Fruit fly (Drosophila melanogaster) whole organism, embryonic: ENCODE results near the gene nwk.

Experiments
- Antp ChIP-seq: fragments of 200-800 bp; sonication (Bioruptor generic); optimal IDR thresholded peaks from 3 replicates; lab custom pipeline; 2016; ENCODE audit warnings: missing biosample characterization, missing genetic modification characterization
- CG10147 ChIP-seq: fragments of 200-800 bp; sonication (Bioruptor generic); optimal IDR thresholded peaks from 2 replicates; lab custom pipeline; 2019; ENCODE audit warnings: missing biosample characterization, mild to moderate bottlenecking, missing genetic modification characterization, moderate library complexity
- CG11093 ChIP-seq: fragments of 200-800 bp; sonication (Bioruptor generic); IDR thresholded peaks from 3 replicates; pipeline ENCODE4 v1.3.6; 2022; ENCODE audit warnings: missing biosample characterization, missing genetic modification characterization
- CG11504 ChIP-seq: fragments of 200-800 bp; sonication (Bioruptor generic); optimal IDR thresholded peaks from 3 replicates; lab custom pipeline; 2019; ENCODE audit warnings: missing biosample characterization, mild to moderate bottlenecking, missing genetic modification characterization, moderate library complexity
- CG12236 ChIP-seq: fragments of 200-800 bp; sonication (Bioruptor generic); optimal IDR thresholded peaks from 2 replicates; lab custom pipeline; 2016; ENCODE audit warnings: missing biosample characterization, missing genetic modification characterization
- CG12299 ChIP-seq: fragments of 200-800 bp; sonication (Bioruptor generic); optimal IDR thresholded peaks from 2 replicates; lab custom pipeline; 2018; ENCODE audit warnings: missing biosample characterization, mild to moderate bottlenecking, missing genetic modification characterization
- CG12942 ChIP-seq: fragments of 200-800 bp; sonication (Bioruptor generic); optimal IDR thresholded peaks from 3 replicates; lab custom pipeline; 2016; ENCODE audit warnings: missing biosample characterization, missing genetic modification characterization
- CG13624 ChIP-seq: fragments of 200-800 bp; sonication (Bioruptor generic); optimal IDR thresholded peaks from 2 replicates; lab custom pipeline; 2016; ENCODE audit warnings: missing biosample characterization, missing genetic modification characterization
- CG13894 ChIP-seq: fragments of 200-800 bp; sonication (Bioruptor generic); optimal IDR thresholded peaks from 3 replicates; lab custom pipeline; 2018; ENCODE audit warnings: missing biosample characterization, mild to moderate bottlenecking, missing genetic modification characterization, moderate library complexity
- CG14965 ChIP-seq: fragments of 200-800 bp; sonication (Bioruptor generic); optimal IDR thresholded peaks from 2 replicates; lab custom pipeline; 2016; ENCODE audit warnings: missing biosample characterization, missing genetic modification characterization, borderline replicate concordance
- CG15696 ChIP-seq: fragments of 200-800 bp; sonication (Bioruptor generic); optimal IDR thresholded peaks from 2 replicates; lab custom pipeline; 2019; ENCODE audit warnings: missing biosample characterization, mild to moderate bottlenecking, missing genetic modification characterization, moderate library complexity
- CG17328 ChIP-seq: fragments of 200-800 bp; sonication (Bioruptor generic); IDR thresholded peaks from 2 replicates; pipeline ENCODE4 v1.3.6; 2022; ENCODE audit warnings: missing biosample characterization, missing genetic modification characterization
- CG17361 ChIP-seq: fragments of 200-800 bp; sonication (Bioruptor generic); IDR thresholded peaks from 3 replicates; pipeline ENCODE4 v1.3.6; 2022; ENCODE audit warnings: missing biosample characterization, missing genetic modification characterization
- CG17829 ChIP-seq: fragments of 200-800 bp; optimal IDR thresholded peaks from 2 replicates; lab custom pipeline; 2019; ENCODE audit warnings: missing biosample characterization, mild to moderate bottlenecking, missing genetic modification characterization, moderate library complexity
- CG1832 ChIP-seq: fragments of 200-800 bp; sonication (Bioruptor generic); optimal IDR thresholded peaks from 2 replicates; lab custom pipeline; 2017; ENCODE audit warnings: missing biosample characterization, mild to moderate bottlenecking, missing genetic modification characterization, inconsistent platforms
- CG18476 ChIP-seq: fragments of 200-800 bp; sonication (Bioruptor generic); optimal IDR thresholded peaks from 2 replicates; lab custom pipeline; 2016; ENCODE audit warnings: missing biosample characterization, mild to moderate bottlenecking, missing genetic modification characterization
- CG18599 ChIP-seq: fragments of 200-800 bp; sonication (Bioruptor generic); optimal IDR thresholded peaks from 3 replicates; lab custom pipeline; 2017; ENCODE audit warnings: missing biosample characterization, missing genetic modification characterization, mild to moderate bottlenecking, moderate library complexity, missing genetic modification reagents
- CG2120 ChIP-seq: fragments of 200-800 bp; sonication (Bioruptor generic); optimal IDR thresholded peaks from 3 replicates; lab custom pipeline; 2016; ENCODE audit warnings: missing biosample characterization, missing genetic modification characterization
- CG31388 ChIP-seq: fragments of 200-800 bp; sonication (Bioruptor generic); optimal IDR thresholded peaks from 2 replicates; lab custom pipeline; 2016; ENCODE audit warnings: missing biosample characterization, missing genetic modification characterization
- CG32532 ChIP-seq: fragments of 200-800 bp; sonication (Bioruptor generic); IDR thresholded peaks from 2 replicates; pipeline ENCODE4 v1.3.6; 2022; ENCODE audit warnings: missing biosample characterization, missing genetic modification characterization
- CG3281 ChIP-seq: fragments of 200-800 bp; sonication (Bioruptor generic); optimal IDR thresholded peaks from 3 replicates; lab custom pipeline; 2017; ENCODE audit warnings: missing biosample characterization, mild to moderate bottlenecking, missing genetic modification characterization
- CG4617 ChIP-seq: fragments of 200-800 bp; sonication (Bioruptor generic); optimal IDR thresholded peaks from 3 replicates; lab custom pipeline; 2016; ENCODE audit warnings: missing biosample characterization, missing genetic modification characterization, borderline replicate concordance
- CG4707 ChIP-seq: fragments of 200-800 bp; sonication (Bioruptor generic); optimal IDR thresholded peaks from 2 replicates; lab custom pipeline; 2018; ENCODE audit warnings: missing biosample characterization, mild to moderate bottlenecking, missing genetic modification characterization, moderate library complexity
- CG6765 ChIP-seq: fragments of 200-800 bp; sonication (Bioruptor generic); optimal IDR thresholded peaks from 3 replicates; lab custom pipeline; 2017; ENCODE audit warnings: missing biosample characterization, mild to moderate bottlenecking, missing genetic modification characterization
- CG7357 ChIP-seq: fragments of 200-800 bp; sonication (Bioruptor generic); IDR thresholded peaks from 3 replicates; pipeline ENCODE4 v1.3.6; 2022; ENCODE audit warnings: missing biosample characterization, missing genetic modification characterization
- CG7745 ChIP-seq: fragments of 200-800 bp; sonication (Bioruptor generic); optimal IDR thresholded peaks from 2 replicates; lab custom pipeline; 2018; ENCODE audit warnings: missing biosample characterization, mild to moderate bottlenecking, missing genetic modification characterization, moderate library complexity
- Chrac-16 ChIP-seq: fragments of 200-800 bp; sonication (Bioruptor generic); optimal IDR thresholded peaks from 3 replicates; lab custom pipeline; 2016; ENCODE audit warnings: missing biosample characterization, missing genetic modification characterization
- Dbx ChIP-seq: fragments of 200-800 bp; sonication (Bioruptor generic); IDR thresholded peaks from 3 replicates; pipeline ENCODE4 v1.3.6; 2022; ENCODE audit warnings: missing biosample characterization, missing genetic modification characterization
- Dek ChIP-seq: fragments of 200-800 bp; sonication (Bioruptor generic); optimal IDR thresholded peaks from 3 replicates; lab custom pipeline; 2019; ENCODE audit warnings: missing biosample characterization, mild to moderate bottlenecking, missing genetic modification characterization, moderate library complexity
- Gug ChIP-seq: fragments of 200-800 bp; sonication (Bioruptor generic); IDR thresholded peaks from 4 replicates; pipeline ENCODE4 v1.3.6; 2022; ENCODE audit warnings: missing biosample characterization, missing genetic modification characterization
- H15 ChIP-seq: fragments of 200-800 bp; sonication (Bioruptor generic); IDR thresholded peaks from 3 replicates; pipeline ENCODE4 v1.3.6; 2022; ENCODE audit warnings: missing biosample characterization, missing genetic modification characterization
- HHEX ChIP-seq: fragments of 200-800 bp; sonication (Bioruptor generic); optimal IDR thresholded peaks from 3 replicates; lab custom pipeline; 2017; ENCODE audit warnings: missing biosample characterization, mild to moderate bottlenecking, missing genetic modification characterization, missing genetic modification reagents
- Hand ChIP-seq: fragments of 200-800 bp; sonication (Bioruptor generic); optimal IDR thresholded peaks from 2 replicates; lab custom pipeline; 2017; ENCODE audit warnings: mild to moderate bottlenecking, missing biosample characterization, missing genetic modification reagents, missing genetic modification characterization
- Hr39 ChIP-seq: fragments of >200 bp; optimal IDR thresholded peaks from 2 replicates; lab custom pipeline; 2017
- Hsf ChIP-seq: fragments of 200-800 bp; sonication (Bioruptor generic); optimal IDR thresholded peaks from 3 replicates; lab custom pipeline; 2016; ENCODE audit warnings: missing biosample characterization, missing genetic modification characterization
- Kr ChIP-seq: fragments of 200-800 bp; sonication (Bioruptor generic); optimal IDR thresholded peaks from 2 replicates; lab custom pipeline; 2017; ENCODE audit warnings: missing biosample characterization, mild to moderate bottlenecking, missing genetic modification characterization
- Mad ChIP-seq: fragments of 200-800 bp; sonication (Bioruptor generic); optimal IDR thresholded peaks from 2 replicates; lab custom pipeline; 2016; ENCODE audit warnings: missing biosample characterization, missing genetic modification characterization
- Nf-YA ChIP-seq: fragments of 200-800 bp; sonication (Bioruptor generic); IDR thresholded peaks from 2 replicates; pipeline ENCODE4 v1.3.6; 2022; ENCODE audit warnings: missing biosample characterization, missing genetic modification characterization
- Rfx ChIP-seq: fragments of 200-800 bp; sonication (Bioruptor generic); IDR thresholded peaks from 2 replicates; pipeline ENCODE4 v1.3.6; 2022; ENCODE audit warnings: missing biosample characterization, missing genetic modification characterization
- bcd ChIP-seq: fragments of 200-800 bp; sonication (Bioruptor generic); optimal IDR thresholded peaks from 2 replicates; lab custom pipeline; 2017; ENCODE audit warnings: missing biosample characterization, mild to moderate bottlenecking, missing genetic modification characterization
- chinmo ChIP-seq: fragments of 200-800 bp; sonication (Bioruptor generic); IDR thresholded peaks from 4 replicates; pipeline ENCODE4 v1.3.6; 2022; ENCODE audit warnings: missing biosample characterization, missing genetic modification characterization; ENCODE audit not compliant: partially characterized antibody
- lilli ChIP-seq: fragments of 200-800 bp; sonication (Bioruptor generic); optimal IDR thresholded peaks from 3 replicates; lab custom pipeline; 2016; ENCODE audit warnings: missing biosample characterization, missing genetic modification characterization
- odd ChIP-seq: fragments of 200-800 bp; sonication (Bioruptor generic); optimal IDR thresholded peaks from 2 replicates; lab custom pipeline; 2017; ENCODE audit warnings: missing biosample characterization, mild to moderate bottlenecking, missing genetic modification characterization
- pb ChIP-seq: fragments of 200-800 bp; sonication (Bioruptor generic); optimal IDR thresholded peaks from 3 replicates; lab custom pipeline; 2016; ENCODE audit warnings: missing biosample characterization, missing genetic modification characterization
- pnt ChIP-seq: fragments of 200-800 bp; sonication (Bioruptor generic); optimal IDR thresholded peaks from 3 replicates; lab custom pipeline; 2016; ENCODE audit warnings: missing biosample characterization, missing genetic modification characterization
- sens ChIP-seq: fragments of 200-800 bp; sonication (Bioruptor generic); peaks from one replicate; lab custom pipeline; 2016; ENCODE audit warnings: missing biosample characterization, missing genetic modification characterization
- slp2 ChIP-seq: fragments of 200-800 bp; sonication (Bioruptor generic); optimal IDR thresholded peaks from 2 replicates; lab custom pipeline; 2016; ENCODE audit warnings: missing biosample characterization, missing genetic modification characterization
- trh ChIP-seq: fragments of 200-800 bp; sonication (Bioruptor generic); optimal IDR thresholded peaks from 2 replicates; lab custom pipeline; 2016; ENCODE audit warnings: missing biosample characterization, missing genetic modification characterization
- unc-4 ChIP-seq: fragments of 200-800 bp; sonication (Bioruptor generic); IDR thresholded peaks from 2 replicates; pipeline ENCODE4 v1.3.6; 2022; ENCODE audit warnings: missing biosample characterization, missing genetic modification characterization; ENCODE audit not compliant: partially characterized antibody
- usp ChIP-seq: fragments of >200 bp; optimal IDR thresholded peaks from 2 replicates; lab custom pipeline; 2017; ENCODE audit warnings: missing biosample characterization, missing genetic modification characterization
- yki ChIP-seq: fragments of >200 bp; optimal IDR thresholded peaks from 3 replicates; lab custom pipeline; 2018

Gene nwk

DNA sequence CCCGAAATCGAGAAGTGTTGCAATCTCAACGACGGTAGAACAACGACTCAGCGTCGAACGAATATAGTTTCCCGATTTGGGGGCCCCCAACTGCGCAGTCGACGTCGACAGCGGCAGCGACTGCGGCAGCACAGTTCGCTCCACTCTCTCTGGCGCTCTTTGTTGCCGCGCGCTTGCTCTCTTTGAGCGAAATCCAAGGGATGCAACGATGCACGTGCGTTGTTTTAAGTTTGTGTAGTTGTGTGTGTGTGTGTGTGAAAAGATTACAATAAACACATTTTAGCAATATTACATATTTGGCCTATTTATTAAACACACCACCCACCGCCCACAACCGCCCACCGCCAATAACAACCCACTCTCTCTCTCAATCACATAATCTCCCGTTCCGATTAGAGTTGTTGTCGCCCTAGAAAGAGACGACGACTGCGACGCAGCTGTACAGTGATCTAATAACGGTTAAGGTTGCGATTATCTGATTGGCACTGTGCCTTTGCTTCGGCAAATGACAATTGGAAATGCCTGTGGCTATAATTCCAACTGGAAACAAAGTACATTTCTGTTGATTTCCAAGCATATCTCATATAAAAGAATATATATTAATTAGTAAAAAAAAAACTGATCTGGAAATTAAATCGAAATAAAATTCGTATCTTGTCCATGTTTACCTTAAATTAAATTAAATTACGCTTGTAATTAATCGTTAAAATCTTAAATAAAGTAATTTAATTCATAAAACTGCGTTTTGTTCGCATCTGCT lies 12.2 kb upstream of the nwk start (continued):
- peak; percentile 19 for TF ChIP-seq CG1832 (GFP tag; lab: Kevin White, UChicago)
- no peak for TF ChIP-seq CG12942 (GFP tag; lab: Kevin White, UChicago)
- TF ChIP-seq CG17829 (tag; lab: Kevin White, UChicago), result no peak
- no peak for TF ChIP-seq Dbx (GFP tag; lab: Robert Waterston, UW)
- no peak for TF ChIP-seq CG7745 (tag; lab: Kevin White, UChicago)
- TF ChIP-seq CG17328 (GFP tag; lab: Robert Waterston, UW), result no peak
- TF ChIP-seq CG17361 (GFP tag; lab: Robert Waterston, UW), result peak; percentile 64; the same call in 2 of the 3 replicates
- TF ChIP-seq Hsf (GFP tag; lab: Kevin White, UChicago), result no peak
- TF ChIP-seq Gug (GFP tag; lab: Robert Waterston, UW), result no peak
- TF ChIP-seq Mad (GFP tag; lab: Kevin White, UChicago), result no peak
- TF ChIP-seq unc-4 (GFP tag; lab: Robert Waterston, UW), result no peak; the same call in 1 of the 2 replicates
- TF ChIP-seq CG31388 (GFP tag; lab: Kevin White, UChicago), result no peak
- TF ChIP-seq CG18599 (GFP tag; lab: Kevin White, UChicago), result peak; percentile 19
- TF ChIP-seq Hand, result peak; percentile 30
- no peak for TF ChIP-seq CG15696 (tag; lab: Kevin White, UChicago)
- TF ChIP-seq yki (lab: Kevin White, UChicago), result peak; percentile 87
- TF ChIP-seq CG12236 (GFP tag; lab: Kevin White, UChicago), result no peak
- TF ChIP-seq CG13894, result peak; percentile 100
- peak; percentile 6 for TF ChIP-seq CG18476 (GFP tag; lab: Kevin White, UChicago)
- TF ChIP-seq Hr39 (lab: Kevin White, UChicago), result no peak
- no peak for TF ChIP-seq CG14965 (GFP tag; lab: Kevin White, UChicago)
- peak; percentile 4 for TF ChIP-seq Dek (tag; lab: Kevin White, UChicago)
- TF ChIP-seq chinmo (GFP tag; lab: Robert Waterston, UW), result peak; percentile 92; the same call in 2 of the 4 replicates
- TF ChIP-seq HHEX (GFP tag; lab: Kevin White, UChicago), result no peak
- no peak for TF ChIP-seq CG32532 (GFP tag; lab: Robert Waterston, UW)
- TF ChIP-seq CG6765, result peak; percentile 23
- peak; percentile 12 for TF ChIP-seq bcd (GFP tag; lab: Kevin White, UChicago)
- TF ChIP-seq usp, result no peak
- TF ChIP-seq CG12299 (tag; lab: Kevin White, UChicago), result no peak
- no peak for TF ChIP-seq trh (GFP tag; lab: Kevin White, UChicago)
- TF ChIP-seq Nf-YA (GFP tag; lab: Robert Waterston, UW), result no peak
- no peak for TF ChIP-seq H15 (GFP tag; lab: Robert Waterston, UW)
- TF ChIP-seq lilli (GFP tag; lab: Kevin White, UChicago), result no peak
- TF ChIP-seq CG7357 (GFP tag; lab: Robert Waterston, UW), result no peak
- TF ChIP-seq CG4617 (GFP tag; lab: Kevin White, UChicago), result no peak
- TF ChIP-seq CG13624, result no peak
- TF ChIP-seq slp2 (GFP tag; lab: Kevin White, UChicago), result no peak
- peak; percentile 84 for TF ChIP-seq sens (GFP tag; lab: Kevin White, UChicago)
- no peak for TF ChIP-seq pb (GFP tag; lab: Kevin White, UChicago)
- TF ChIP-seq CG4707, result no peak
- TF ChIP-seq Chrac-16 (GFP tag; lab: Kevin White, UChicago), result no peak
- TF ChIP-seq Antp, result no peak
- peak; percentile 2 for TF ChIP-seq CG3281
- no peak for TF ChIP-seq Rfx (GFP tag; lab: Robert Waterston, UW)
- TF ChIP-seq CG11504, result peak; percentile 33
- peak; percentile 9 for TF ChIP-seq odd
- TF ChIP-seq CG11093 (GFP tag; lab: Robert Waterston, UW), result no peak
- no peak for TF ChIP-seq CG10147 (GFP tag; lab: Kevin White, UChicago)
- peak; percentile 31 for TF ChIP-seq CG2120
- TF ChIP-seq pnt (GFP tag; lab: Kevin White, UChicago), result no peak
- no peak for TF ChIP-seq Kr
